Worm (Caenorhabditis elegans) whole organism, L1 larva: ENCODE data around the gene Y22D7AL.7.

Experiments used
- C16A3.4 ChIP-seq: fragments of 150-350 bp; optimal IDR thresholded peaks from 2 replicates; lab custom pipeline; 2014; ENCODE audit warnings: missing biosample characterization, missing genetic modification characterization
- C34B4.2 ChIP-seq: sonication (generic microtip); optimal IDR thresholded peaks from 2 replicates; lab custom pipeline; 2017; ENCODE audit warnings: mild to moderate bottlenecking, missing genetic modification characterization, missing compliant biosample characterization
- Y116A8C.19 ChIP-seq: sonication (generic microtip); optimal IDR thresholded peaks from 2 replicates; lab custom pipeline; 2016; ENCODE audit warnings: missing compliant biosample characterization, missing genetic modification characterization, borderline replicate concordance
- alr-1 ChIP-seq: fragments of 200-800 bp; sonication (Bioruptor generic); optimal IDR thresholded peaks from 2 replicates; lab custom pipeline; 2018; ENCODE audit warnings: borderline replicate concordance, mild to moderate bottlenecking, missing genetic modification characterization, missing compliant biosample characterization
- blmp-1 ChIP-seq: fragments of 150-350 bp; optimal IDR thresholded peaks from 2 replicates; lab custom pipeline; 2014; ENCODE audit warnings: missing biosample characterization, missing genetic modification characterization
- ceh-8 ChIP-seq: fragments of 200-800 bp; sonication (Bioruptor generic); optimal IDR thresholded peaks from 2 replicates; lab custom pipeline; 2018; ENCODE audit warnings: mild to moderate bottlenecking, missing genetic modification characterization, moderate library complexity, missing compliant biosample characterization
- ceh-88 ChIP-seq: fragments of 200-800 bp; sonication (Bioruptor generic); IDR thresholded peaks from 2 replicates; pipeline ENCODE4 v1.3.6; 2022; ENCODE audit warnings: missing genetic modification characterization, missing compliant biosample characterization
- dsc-1 ChIP-seq: sonication (generic microtip); optimal IDR thresholded peaks from 2 replicates; lab custom pipeline; 2016; ENCODE audit warnings: mild to moderate bottlenecking, missing genetic modification characterization, missing compliant biosample characterization
- efl-1 ChIP-seq, 4 experiments: fragments of 150-350 bp; optimal IDR thresholded peaks in 3 of 4; peaks in 1 of 4; 1 replicate in 1 of 4; 2 replicates in 3 of 4; lab custom pipeline; 2014; ENCODE audit warnings: missing biosample characterization in 2 of 4, missing genetic modification characterization in 2 of 4, missing genetic modification reagents in 2 of 4
- egl-13 ChIP-seq: sonication (generic microtip); optimal IDR thresholded peaks from 2 replicates; lab custom pipeline; 2016; ENCODE audit warnings: missing genotype, missing genetic modification reagents, missing genetic modification characterization, missing compliant biosample characterization
- elt-3 ChIP-seq, 6 experiments: fragments of 150-350 bp in 1 of 6; sonication (generic microtip); optimal IDR thresholded peaks; 2 replicates each; lab custom pipeline; 2017 to 2018; ENCODE audit warnings: missing biosample characterization in 6 of 6, missing genetic modification characterization in 6 of 6, inconsistent platforms in 1 of 6
- ets-5 ChIP-seq: fragments of 200-800 bp; sonication (Bioruptor generic); IDR thresholded peaks from 2 replicates; pipeline ENCODE4 v1.3.6; 2022; ENCODE audit warnings: missing genetic modification characterization, missing compliant biosample characterization
- fkh-10 ChIP-seq: sonication (generic microtip); optimal IDR thresholded peaks from 2 replicates; lab custom pipeline; 2017; ENCODE audit warnings: missing biosample characterization, missing genetic modification reagents, missing genetic modification characterization
- fos-1 ChIP-seq: fragments of 150-350 bp; optimal IDR thresholded peaks from 2 replicates; lab custom pipeline; 2014; ENCODE audit warnings: missing biosample characterization, missing genetic modification characterization
- hlh-17 ChIP-seq: fragments of 200-800 bp; sonication (Bioruptor generic); optimal IDR thresholded peaks from 2 replicates; lab custom pipeline; 2018; ENCODE audit warnings: missing genetic modification characterization, mild to moderate bottlenecking, missing compliant biosample characterization, moderate library complexity, borderline replicate concordance
- hlh-4 ChIP-seq: sonication (generic microtip); optimal IDR thresholded peaks from 2 replicates; lab custom pipeline; 2016; ENCODE audit warnings: mild to moderate bottlenecking, missing genetic modification characterization, missing compliant biosample characterization
- hpl-2 ChIP-seq: fragments of 150-350 bp; optimal IDR thresholded peaks from 2 replicates; lab custom pipeline; 2014; ENCODE audit warnings: missing biosample characterization, missing genetic modification reagents, missing genetic modification characterization
- irx-1 ChIP-seq: sonication (generic microtip); optimal IDR thresholded peaks from 2 replicates; lab custom pipeline; 2016; ENCODE audit warnings: missing genetic modification characterization, missing compliant biosample characterization
- lin-14 ChIP-seq: fragments of 200-800 bp; sonication (Bioruptor generic); optimal IDR thresholded peaks from 2 replicates; lab custom pipeline; 2018; ENCODE audit warnings: mild to moderate bottlenecking, missing genetic modification characterization, moderate library complexity, missing compliant biosample characterization
- lin-15B ChIP-seq: fragments of 150-350 bp; sonication (generic microtip); optimal IDR thresholded peaks from 3 replicates; lab custom pipeline; 2014; ENCODE audit warnings: missing biosample characterization, missing genetic modification characterization
- lin-39 ChIP-seq: fragments of 150-350 bp; optimal IDR thresholded peaks from 2 replicates; lab custom pipeline; 2014; ENCODE audit warnings: missing biosample characterization, missing genetic modification reagents, missing genetic modification characterization
- mab-9 ChIP-seq: fragments of 200-800 bp; sonication (Bioruptor generic); IDR thresholded peaks from 2 replicates; pipeline ENCODE4 v1.3.6; 2022; ENCODE audit warnings: missing genetic modification reagents, missing genetic modification characterization, missing compliant biosample characterization
- mef-2 ChIP-seq: fragments of 150-350 bp; optimal IDR thresholded peaks from 2 replicates; lab custom pipeline; 2014; ENCODE audit warnings: missing biosample characterization, missing genetic modification characterization
- nhr-19 ChIP-seq: fragments of 200-800 bp; sonication (Bioruptor generic); conservative IDR thresholded peaks from 2 replicates; pipeline ENCODE4 v1.3.6; 2022; ENCODE audit warnings: missing genetic modification characterization, missing compliant biosample characterization
- nhr-20 ChIP-seq: sonication (generic microtip); optimal IDR thresholded peaks from 2 replicates; lab custom pipeline; 2016; ENCODE audit warnings: mild to moderate bottlenecking, missing genetic modification characterization, missing compliant biosample characterization
- nhr-237 ChIP-seq: fragments of 150-350 bp; optimal IDR thresholded peaks from 2 replicates; lab custom pipeline; 2014; ENCODE audit warnings: missing biosample characterization, missing genetic modification characterization
- nhr-28 ChIP-seq: fragments of 150-350 bp; optimal IDR thresholded peaks from 2 replicates; lab custom pipeline; 2014; ENCODE audit warnings: missing biosample characterization, missing genetic modification characterization
- nhr-47 ChIP-seq: sonication (generic microtip); optimal IDR thresholded peaks from 2 replicates; lab custom pipeline; 2016; ENCODE audit warnings: mild to moderate bottlenecking, missing genetic modification characterization, moderate library complexity, missing compliant biosample characterization
- nhr-71 ChIP-seq: sonication (generic microtip); optimal IDR thresholded peaks from 2 replicates; lab custom pipeline; 2016; ENCODE audit warnings: mild to moderate bottlenecking, missing genetic modification characterization, moderate library complexity, missing compliant biosample characterization
- nhr-85 ChIP-seq: sonication (generic microtip); peaks from one replicate; lab custom pipeline; 2016; ENCODE audit warnings: missing genetic modification characterization, inconsistent platforms, missing compliant biosample characterization
- snpc-4 ChIP-seq: fragments of 150-350 bp; optimal IDR thresholded peaks from 2 replicates; lab custom pipeline; 2014; ENCODE audit warnings: missing biosample characterization, missing genetic modification characterization
- snu-23 ChIP-seq: sonication (generic microtip); optimal IDR thresholded peaks from 2 replicates; lab custom pipeline; 2016; ENCODE audit warnings: missing genetic modification characterization, missing compliant biosample characterization
- sox-4 ChIP-seq: sonication (generic microtip); optimal IDR thresholded peaks from 2 replicates; lab custom pipeline; 2016; ENCODE audit warnings: missing genetic modification characterization, missing compliant biosample characterization
- unc-30 ChIP-seq: sonication (generic microtip); optimal IDR thresholded peaks from 2 replicates; lab custom pipeline; 2017; ENCODE audit warnings: missing biosample characterization, missing genetic modification characterization
- unc-98 ChIP-seq: fragments of 200-800 bp; sonication (Bioruptor generic); IDR thresholded peaks from 2 replicates; pipeline ENCODE4 v1.3.6; 2022; ENCODE audit warnings: missing genetic modification characterization, missing compliant biosample characterization
- vab-15 ChIP-seq: sonication (generic microtip); optimal IDR thresholded peaks from 2 replicates; lab custom pipeline; 2017; ENCODE audit warnings: missing genotype, mild to moderate bottlenecking, missing genetic modification characterization, missing compliant biosample characterization
- zag-1 ChIP-seq: fragments of 150-350 bp; optimal IDR thresholded peaks from 2 replicates; lab custom pipeline; 2014; ENCODE audit warnings: missing biosample characterization, missing genetic modification characterization
- zip-4 ChIP-seq: fragments of 200-800 bp; sonication (Bioruptor generic); optimal IDR thresholded peaks from 2 replicates; lab custom pipeline; 2018; ENCODE audit warnings: mild to moderate bottlenecking, missing genetic modification characterization, moderate library complexity, missing compliant biosample characterization

The Y22D7AL.7 gene

DNA sequence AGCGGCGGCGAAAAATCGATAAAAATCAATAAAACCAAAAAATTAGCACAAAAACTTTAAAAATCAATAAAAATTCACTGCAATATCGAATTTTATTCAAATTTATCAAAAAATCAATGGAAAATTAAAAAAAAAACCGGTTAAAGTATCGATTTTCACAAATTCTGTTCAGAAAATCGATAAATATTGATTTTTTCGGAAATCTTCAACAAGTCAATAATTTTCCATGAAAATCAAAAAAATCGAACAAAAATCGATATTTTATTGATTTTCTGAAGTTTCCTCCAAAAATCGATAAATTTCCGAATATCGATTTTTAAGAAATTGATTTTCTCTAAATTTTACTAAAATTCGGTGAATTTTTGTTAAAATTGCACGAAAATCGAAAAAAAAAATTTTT lies 2.0 kb downstream of the Y22D7AL.7 start:
- TF ChIP-seq efl-1 (optimal IDR thresholded peaks at IDR 0.05; lab: Kevin White, UChicago) (no peak), efl-1 (GFP tag; optimal IDR thresholded peaks at IDR 0.05 in 1 of 2; lab: Kevin White, UChicago) (peak in 1 of 2 experiments; percentile 10), dsc-1 (no peak)

DNA sequence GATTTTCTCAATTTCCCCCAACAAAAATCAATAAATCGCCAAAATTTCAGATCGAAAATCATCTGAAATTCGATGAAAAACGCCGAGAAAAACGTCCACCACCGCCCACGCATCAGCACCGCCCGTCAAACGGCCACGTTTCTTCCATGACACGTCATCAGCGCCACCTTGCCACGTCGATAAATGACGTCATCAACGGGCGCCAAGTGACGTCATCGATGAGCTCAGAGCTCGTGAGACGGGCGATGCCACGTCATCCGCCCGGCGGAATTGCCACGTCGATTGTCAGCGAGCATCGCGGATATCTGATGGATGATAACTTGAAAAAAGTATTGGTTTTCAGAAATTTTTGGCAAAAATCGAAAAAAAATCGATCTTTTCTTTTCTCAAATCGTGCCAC lies 2.5 kb downstream of the Y22D7AL.7 start:
- TF ChIP-seq nhr-71 (tag; lab: Kevin White, UChicago) (no peak), zip-4 (no peak), nhr-85 (tag; lab: Kevin White, UChicago) (no peak), irx-1 (tag; lab: Kevin White, UChicago) (no peak), unc-98 (GFP tag; lab: Robert Waterston, UW) (no peak), C34B4.2 (no peak), lin-15B (tag; lab: Kevin White, UChicago) (no peak), nhr-28 (tag; lab: Kevin White, UChicago) (no peak)

DNA sequence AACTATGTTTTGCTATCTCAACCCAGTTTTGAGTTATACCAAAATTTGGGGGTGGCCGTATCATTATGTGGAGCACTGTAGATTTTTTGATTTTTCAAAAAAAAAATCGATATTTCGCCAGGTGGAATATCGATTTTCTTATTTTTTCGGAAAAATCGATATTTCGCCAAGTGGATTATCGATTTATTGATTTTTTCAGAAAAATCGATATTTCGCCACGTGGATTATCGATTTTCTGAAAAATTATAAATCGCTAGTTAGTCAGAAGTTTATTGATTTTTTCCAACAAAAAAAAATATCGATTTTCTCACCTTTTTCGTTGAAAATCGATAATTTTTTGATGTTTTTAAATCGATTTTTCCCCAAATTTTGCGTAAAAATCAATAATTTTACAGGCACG lies 3.6 kb downstream of the Y22D7AL.7 start:
- TF ChIP-seq fkh-10 (GFP tag; lab: Kevin White, UChicago), result no peak
- TF ChIP-seq fos-1 (tag; lab: Kevin White, UChicago), result no peak
- TF ChIP-seq lin-39 (tag; lab: Kevin White, UChicago), result no peak
- TF ChIP-seq C34B4.2, result no peak
- no peak for TF ChIP-seq zag-1
- TF ChIP-seq ets-5 (GFP tag; lab: Robert Waterston, UW), result no peak
- TF ChIP-seq nhr-47, result no peak
- no peak for TF ChIP-seq hlh-4 (tag; lab: Kevin White, UChicago)
- no peak for TF ChIP-seq mef-2 (tag; lab: Kevin White, UChicago)
- TF ChIP-seq hlh-17 (GFP tag; lab: Kevin White, UChicago), result no peak
- TF ChIP-seq, all 84 proteins: peak for 0

DNA sequence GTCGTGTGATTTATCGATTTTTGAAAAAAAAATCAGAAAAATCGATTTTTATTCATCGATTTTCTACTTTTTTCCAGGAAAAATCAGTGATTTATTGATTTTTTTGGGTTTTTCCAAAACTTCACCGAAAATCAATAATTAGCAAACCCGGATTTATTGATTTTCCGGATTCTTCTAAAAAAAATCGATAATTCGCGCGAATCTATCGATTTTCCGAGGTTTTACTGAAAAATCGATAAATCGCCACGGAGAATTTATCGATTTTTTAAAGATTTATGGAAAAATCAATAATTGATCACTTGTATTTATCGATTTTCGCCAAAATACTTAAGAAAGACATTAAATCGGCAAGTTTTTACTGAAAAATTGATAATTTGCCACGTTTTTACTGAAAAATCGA lies 7.0 kb downstream of the Y22D7AL.7 start:
- TF ChIP-seq fkh-10 (GFP tag; lab: Kevin White, UChicago) (no peak), snu-23 (GFP tag; lab: Kevin White, UChicago) (no peak), egl-13 (tag; lab: Kevin White, UChicago) (no peak), nhr-20 (no peak), nhr-85 (tag; lab: Kevin White, UChicago) (no peak)

DNA sequence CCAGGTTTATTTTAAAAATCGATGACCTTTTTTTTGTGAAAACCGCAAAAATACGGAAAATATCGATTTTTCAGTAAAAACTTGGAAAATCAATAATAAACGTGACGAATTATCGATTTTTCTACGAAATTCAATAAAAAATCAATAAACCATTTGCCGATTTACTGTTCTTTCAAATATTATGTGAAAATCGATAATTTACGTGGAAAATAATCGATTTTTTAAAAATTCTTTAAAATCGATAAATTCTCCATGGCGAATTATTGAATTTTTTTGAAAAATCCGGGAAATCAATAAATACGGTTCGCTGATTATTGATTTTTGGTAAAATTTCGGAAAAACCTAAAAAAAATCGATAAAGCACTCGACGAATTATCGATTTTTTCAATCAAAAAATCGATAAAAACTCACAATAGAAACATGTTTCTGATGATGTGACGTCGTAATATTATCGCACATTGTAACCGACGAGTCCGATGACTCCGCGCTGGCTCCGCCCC lies 7.7 kb downstream of the Y22D7AL.7 start:
- TF ChIP-seq ceh-88 (no peak), nhr-237 (no peak), hpl-2 (no peak), snpc-4 (tag; lab: Kevin White, UChicago) (no peak), mab-9 (GFP tag; lab: Robert Waterston, UW) (no peak), C16A3.4 (tag; lab: Kevin White, UChicago) (no peak), lin-14 (no peak), nhr-19 (no peak), sox-4 (no peak), vab-15 (tag; lab: Kevin White, UChicago) (no peak), ceh-8 (GFP tag; lab: Kevin White, UChicago) (no peak), nhr-85 (tag; lab: Kevin White, UChicago) (no peak), nhr-20 (no peak), Y116A8C.19 (tag; lab: Kevin White, UChicago) (no peak), hlh-17 (GFP tag; lab: Kevin White, UChicago) (no peak), alr-1 (tag; lab: Kevin White, UChicago) (no peak), unc-30 (tag; lab: Kevin White, UChicago) (no peak), hlh-4 (tag; lab: Kevin White, UChicago) (no peak), elt-3 (tag; optimal IDR thresholded peaks at IDR 0.05; lab: Kevin White, UChicago) (no peak), blmp-1 (tag; lab: Kevin White, UChicago) (no peak)
